Fruit fly (Drosophila melanogaster) whole organism, prepupa: Measurements from ENCODE around the gene CG17784.

ENCODE experiments used
- CG10631 ChIP-seq: fragments of 200-800 bp; sonication (Bioruptor generic); optimal IDR thresholded peaks from 2 replicates; lab custom pipeline; 2016; ENCODE audit warnings: missing biosample characterization, missing genetic modification characterization
- CG10669 ChIP-seq: fragments of 200-800 bp; sonication (Bioruptor generic); optimal IDR thresholded peaks from 3 replicates; lab custom pipeline; 2018; ENCODE audit warnings: missing biosample characterization, mild to moderate bottlenecking, missing genetic modification characterization, moderate library complexity
- CG11294 ChIP-seq: fragments of 200-800 bp; sonication (Bioruptor generic); IDR thresholded peaks from 2 replicates; pipeline ENCODE4 v1.3.6; 2022; ENCODE audit warnings: missing biosample characterization, missing genetic modification characterization
- CG15336 ChIP-seq: fragments of 200-800 bp; sonication (Bioruptor generic); IDR thresholded peaks from 2 replicates; pipeline ENCODE4 v1.3.6; 2022; ENCODE audit warnings: missing biosample characterization, missing genetic modification characterization
- CG1621 ChIP-seq: fragments of 200-800 bp; sonication (Bioruptor generic); optimal IDR thresholded peaks from 3 replicates; lab custom pipeline; 2018; ENCODE audit warnings: missing biosample characterization, mild to moderate bottlenecking, missing genetic modification characterization
- CG16779 ChIP-seq: fragments of 200-800 bp; sonication (Bioruptor generic); optimal IDR thresholded peaks from 3 replicates; lab custom pipeline; 2017; ENCODE audit warnings: missing biosample characterization, mild to moderate bottlenecking, missing genetic modification characterization
- CG3032 ChIP-seq: fragments of 200-800 bp; optimal IDR thresholded peaks from 2 replicates; lab custom pipeline; 2019; ENCODE audit warnings: missing biosample characterization, mild to moderate bottlenecking, missing genetic modification characterization, moderate library complexity
- CG32006 ChIP-seq: fragments of 200-800 bp; sonication (Bioruptor generic); optimal IDR thresholded peaks from 3 replicates; lab custom pipeline; 2017; ENCODE audit warnings: missing biosample characterization, mild to moderate bottlenecking, missing genetic modification characterization
- CG34406 ChIP-seq: fragments of 200-800 bp; sonication (Bioruptor generic); optimal IDR thresholded peaks from 3 replicates; lab custom pipeline; 2016; ENCODE audit warnings: missing biosample characterization, missing genetic modification characterization
- CG4318 ChIP-seq: fragments of 200-800 bp; sonication (Bioruptor generic); optimal IDR thresholded peaks from 3 replicates; lab custom pipeline; 2017; ENCODE audit warnings: missing biosample characterization, mild to moderate bottlenecking, missing genetic modification characterization
- CG6163 ChIP-seq: fragments of 200-800 bp; sonication (Bioruptor generic); IDR thresholded peaks from 3 replicates; pipeline ENCODE4 v1.3.6; 2022; ENCODE audit warnings: missing biosample characterization, missing genetic modification characterization
- CG6276 ChIP-seq: fragments of 200-800 bp; sonication (Bioruptor generic); optimal IDR thresholded peaks from 2 replicates; lab custom pipeline; 2017; ENCODE audit warnings: missing biosample characterization, mild to moderate bottlenecking, missing genetic modification characterization
- CG6792 ChIP-seq: fragments of 200-800 bp; sonication (Bioruptor generic); optimal IDR thresholded peaks from 3 replicates; lab custom pipeline; 2016; ENCODE audit warnings: missing biosample characterization, missing genetic modification characterization
- CG6808 ChIP-seq: fragments of 200-800 bp; sonication (Bioruptor generic); optimal IDR thresholded peaks from 3 replicates; lab custom pipeline; 2017; ENCODE audit warnings: missing biosample characterization, missing genetic modification characterization, mild to moderate bottlenecking, moderate library complexity, missing genetic modification reagents
- CG6854 ChIP-seq: fragments of 200-800 bp; sonication (Bioruptor generic); optimal IDR thresholded peaks from 2 replicates; lab custom pipeline; 2017; ENCODE audit warnings: missing biosample characterization, mild to moderate bottlenecking, missing genetic modification characterization
- CG8119 ChIP-seq: fragments of 200-800 bp; sonication (Bioruptor generic); IDR thresholded peaks from 3 replicates; pipeline ENCODE4 v1.3.6; 2022; ENCODE audit warnings: missing biosample characterization, missing genetic modification characterization
- CG9139 ChIP-seq: fragments of 200-800 bp; sonication (Bioruptor generic); optimal IDR thresholded peaks from 3 replicates; lab custom pipeline; 2017; ENCODE audit warnings: missing biosample characterization, mild to moderate bottlenecking, missing genetic modification characterization
- Eip75B ChIP-seq: fragments of 200-800 bp; sonication (Bioruptor generic); optimal IDR thresholded peaks from 3 replicates; lab custom pipeline; 2016; ENCODE audit warnings: missing biosample characterization, missing genetic modification characterization
- Ets21C ChIP-seq: fragments of 200-800 bp; sonication (Bioruptor generic); optimal IDR thresholded peaks from 3 replicates; lab custom pipeline; 2016; ENCODE audit warnings: missing biosample characterization, missing genetic modification characterization
- Gug ChIP-seq: fragments of 200-800 bp; sonication (Bioruptor generic); IDR thresholded peaks from 2 replicates; pipeline ENCODE4 v1.3.6; 2022; ENCODE audit warnings: missing biosample characterization, missing genetic modification characterization
- Hr38 ChIP-seq: sonication (Bioruptor generic); optimal IDR thresholded peaks from 2 replicates; lab custom pipeline; 2016; ENCODE audit warnings: missing biosample characterization, missing genetic modification characterization
- Hr39 ChIP-seq: fragments of 200-800 bp; sonication (Bioruptor generic); optimal IDR thresholded peaks from 2 replicates; lab custom pipeline; 2016; ENCODE audit warnings: missing biosample characterization, missing genetic modification characterization
- Lpt ChIP-seq: fragments of 200-800 bp; sonication (Bioruptor generic); optimal IDR thresholded peaks from 3 replicates; lab custom pipeline; 2016; ENCODE audit warnings: missing biosample characterization, missing genetic modification characterization
- Met ChIP-seq: fragments of 200-800 bp; sonication (Bioruptor generic); optimal IDR thresholded peaks from 3 replicates; lab custom pipeline; 2016; ENCODE audit warnings: missing biosample characterization, missing genetic modification characterization
- Smox ChIP-seq: fragments of 200-800 bp; sonication (Bioruptor generic); optimal IDR thresholded peaks from 3 replicates; lab custom pipeline; 2016; ENCODE audit warnings: missing biosample characterization, missing genetic modification characterization
- Sox102F ChIP-seq: fragments of 200-800 bp; sonication (Bioruptor generic); optimal IDR thresholded peaks from 2 replicates; lab custom pipeline; 2016; ENCODE audit warnings: missing biosample characterization, mild to moderate bottlenecking, missing genetic modification characterization
- Sox15 ChIP-seq: fragments of 200-800 bp; sonication (Bioruptor generic); optimal IDR thresholded peaks from 3 replicates; lab custom pipeline; 2016; ENCODE audit warnings: missing biosample characterization, missing genetic modification characterization
- achi ChIP-seq: fragments of 200-800 bp; sonication (Bioruptor generic); optimal IDR thresholded peaks from 3 replicates; lab custom pipeline; 2016; ENCODE audit warnings: missing biosample characterization, missing genetic modification characterization
- dac ChIP-seq: fragments of 200-800 bp; sonication (Bioruptor generic); optimal IDR thresholded peaks from 2 replicates; lab custom pipeline; 2017; ENCODE audit warnings: missing biosample characterization, mild to moderate bottlenecking, missing genetic modification characterization
- dsx ChIP-seq: fragments of 200-800 bp; optimal IDR thresholded peaks from 3 replicates; lab custom pipeline; 2019; ENCODE audit warnings: missing biosample characterization, mild to moderate bottlenecking, missing genetic modification characterization, moderate library complexity; ENCODE audit not compliant: poor library complexity, severe bottlenecking
- eg ChIP-seq: fragments of 200-800 bp; sonication (Bioruptor generic); IDR thresholded peaks from 3 replicates; pipeline ENCODE4 v1.3.6; 2022; ENCODE audit warnings: missing biosample characterization, missing genetic modification characterization
- esn ChIP-seq: fragments of 200-800 bp; sonication (Bioruptor generic); optimal IDR thresholded peaks from 2 replicates; lab custom pipeline; 2016; ENCODE audit warnings: missing biosample characterization, mild to moderate bottlenecking, missing genetic modification characterization, moderate library complexity
- fd85E ChIP-seq: fragments of 200-800 bp; sonication (Bioruptor generic); optimal IDR thresholded peaks from 3 replicates; lab custom pipeline; 2016; ENCODE audit warnings: missing biosample characterization, missing genetic modification characterization
- lz ChIP-seq: fragments of 200-800 bp; sonication (Bioruptor generic); optimal IDR thresholded peaks from 3 replicates; lab custom pipeline; 2016; ENCODE audit warnings: missing biosample characterization, missing genetic modification characterization
- net ChIP-seq: fragments of 200-800 bp; sonication (Bioruptor generic); optimal IDR thresholded peaks from 3 replicates; lab custom pipeline; 2016; ENCODE audit warnings: missing biosample characterization, missing genetic modification characterization
- pdm3 ChIP-seq: fragments of 200-800 bp; sonication (Bioruptor generic); optimal IDR thresholded peaks from 3 replicates; lab custom pipeline; 2016; ENCODE audit warnings: missing biosample characterization, missing genetic modification characterization
- spab ChIP-seq: fragments of 200-800 bp; sonication (Bioruptor generic); optimal IDR thresholded peaks from 2 replicates; lab custom pipeline; 2017; ENCODE audit warnings: missing biosample characterization, mild to moderate bottlenecking, missing genetic modification characterization, missing genetic modification reagents
- svp ChIP-seq: fragments of 200-800 bp; sonication (Bioruptor generic); peaks from one replicate; lab custom pipeline; 2016; ENCODE audit warnings: missing biosample characterization, missing genetic modification characterization

The CG17784 gene

dm6 chr3R:24384952-24385351 is 20.2 kb upstream of the CG17784 start, which contains the start of gene CG17780:
TSS of gene CG17780 (minus strand) at chr3R:24385052.
- no peak for TF ChIP-seq CG11294 (GFP tag; lab: Robert Waterston, UW)
- no peak for TF ChIP-seq CG6163 (GFP tag; lab: Robert Waterston, UW)
- no peak for TF ChIP-seq Sox102F
- no peak for TF ChIP-seq dsx (GFP tag; lab: Kevin White, UChicago)
- no peak for TF ChIP-seq CG1621 (tag; lab: Kevin White, UChicago)
- no peak for TF ChIP-seq Lpt (GFP tag; lab: Kevin White, UChicago)
- TF ChIP-seq CG8119 (GFP tag; lab: Robert Waterston, UW): no peak
- no peak for TF ChIP-seq CG10631 (GFP tag; lab: Kevin White, UChicago)
- no peak for TF ChIP-seq Met (GFP tag; lab: Kevin White, UChicago)
- no peak for TF ChIP-seq Sox15 (GFP tag; lab: Kevin White, UChicago)
- TF ChIP-seq achi: no peak
- TF ChIP-seq Gug (GFP tag; lab: Robert Waterston, UW): no peak
- no peak for TF ChIP-seq CG3032
- TF ChIP-seq CG10669 (GFP tag; lab: Kevin White, UChicago): no peak
- no peak for TF ChIP-seq esn (GFP tag; lab: Kevin White, UChicago)

- TF ChIP-seq Eip75B: no peak
- TF ChIP-seq CG15336 (GFP tag; lab: Robert Waterston, UW): no peak
- no peak for TF ChIP-seq pdm3
- no peak for TF ChIP-seq Smox (GFP tag; lab: Kevin White, UChicago)
- no peak for TF ChIP-seq CG6808 (GFP tag; lab: Kevin White, UChicago)
- TF ChIP-seq CG6792 (GFP tag; lab: Kevin White, UChicago): no peak
- no peak for TF ChIP-seq CG8119 (GFP tag; lab: Robert Waterston, UW)
- no peak for TF ChIP-seq Lpt (GFP tag; lab: Kevin White, UChicago)
- no peak for TF ChIP-seq svp (GFP tag; lab: Kevin White, UChicago)
- TF ChIP-seq fd85E: no peak
- TF ChIP-seq CG16779 (tag; lab: Kevin White, UChicago): no peak
- TF ChIP-seq Ets21C (GFP tag; lab: Kevin White, UChicago): no peak
Measured at dm6 chr3R:24376565-24376964, 11.8 kb upstream of the CG17784 start, which contains the start of gene CG33342. TSS of gene CG33342 (plus strand) at chr3R:24376865.

- TF ChIP-seq CG4318 (GFP tag; lab: Kevin White, UChicago) (no peak), Hr39 (no peak), CG32006 (GFP tag; lab: Kevin White, UChicago) (no peak), CG6792 (GFP tag; lab: Kevin White, UChicago) (no peak), CG34406 (GFP tag; lab: Kevin White, UChicago) (no peak), CG6276 (GFP tag; lab: Kevin White, UChicago) (no peak), net (no peak), dac (no peak), CG3032 (no peak)
Measured at dm6 chr3R:24375561-24375960, 10.8 kb upstream of the CG17784 start, which contains the start of gene CG17781. TSS of gene CG17781 (minus strand) at chr3R:24375661.

- TF ChIP-seq eg (GFP tag; lab: Robert Waterston, UW): no peak
- TF ChIP-seq Sox102F: no peak
- TF ChIP-seq net: no peak
Measured at dm6 chr3R:24372662-24373061, 7.9 kb upstream of the CG17784 start, which contains the start of gene CG17782. TSS of gene CG17782 (minus strand) at chr3R:24372762.

dm6 chr3R:24369268-24369667 is 4.5 kb upstream of the CG17784 start, which contains the start of gene CG13614:
TSS of gene CG13614 (plus strand) at chr3R:24369568.
- TF ChIP-seq spab (GFP tag; lab: Kevin White, UChicago) (no peak), CG6854 (GFP tag; lab: Kevin White, UChicago) (no peak), lz (GFP tag; lab: Kevin White, UChicago) (no peak), CG6792 (GFP tag; lab: Kevin White, UChicago) (no peak), CG6276 (GFP tag; lab: Kevin White, UChicago) (no peak), Hr38 (GFP tag; lab: Kevin White, UChicago) (no peak), dac (no peak), Sox102F (no peak), CG9139 (no peak)
